Worm (Caenorhabditis elegans) whole organism, L4 larva: ENCODE results near the gene sra-6.

Source experiments
- R02D3.7 ChIP-seq: fragments of 150-350 bp; sonication (generic microtip); optimal IDR thresholded peaks from 3 replicates; lab custom pipeline; 2014; ENCODE audit warnings: missing biosample characterization, missing genetic modification characterization
- T20F7.1 ChIP-seq: fragments of 200-800 bp; sonication (Bioruptor generic); optimal IDR thresholded peaks from 2 replicates; lab custom pipeline; 2018; ENCODE audit warnings: mild to moderate bottlenecking, missing genetic modification characterization, missing compliant biosample characterization
- T26A8.4 ChIP-seq: fragments of 200-800 bp; sonication (Bioruptor generic); IDR thresholded peaks from 2 replicates; pipeline ENCODE4 v1.3.6; 2022; ENCODE audit warnings: missing genetic modification characterization, missing compliant biosample characterization
- Y48G9A.11 ChIP-seq: fragments of 200-800 bp; sonication (Bioruptor generic); IDR thresholded peaks from 2 replicates; pipeline ENCODE4 v1.3.6; 2022; ENCODE audit warnings: missing genetic modification reagents, missing genetic modification characterization, missing compliant biosample characterization
- aha-1 ChIP-seq: fragments of 150-350 bp; peaks from one replicate; lab custom pipeline; 2014; ENCODE audit warnings: missing biosample characterization, missing genetic modification characterization
- ceh-28 ChIP-seq: fragments of 150-350 bp; optimal IDR thresholded peaks from 2 replicates; lab custom pipeline; 2014; ENCODE audit warnings: missing biosample characterization, missing genetic modification reagents, missing genetic modification characterization
- ceh-44 ChIP-seq: fragments of 200-800 bp; sonication (Bioruptor generic); IDR thresholded peaks from 2 replicates; pipeline ENCODE4 v1.3.6; 2022; ENCODE audit warnings: missing genetic modification reagents, missing genetic modification characterization, missing compliant biosample characterization
- dmd-6 ChIP-seq: fragments of 200-800 bp; sonication (Bioruptor generic); IDR thresholded peaks from 2 replicates; pipeline ENCODE4 v1.3.6; 2022; ENCODE audit warnings: missing genetic modification reagents, missing genetic modification characterization, missing compliant biosample characterization
- dmd-9 ChIP-seq: fragments of 200-800 bp; sonication (Bioruptor generic); IDR thresholded peaks from 2 replicates; pipeline ENCODE4 v1.3.6; 2022; ENCODE audit warnings: missing genetic modification reagents, missing genetic modification characterization, missing compliant biosample characterization
- dpl-1 ChIP-seq: fragments of 150-350 bp; optimal IDR thresholded peaks from 2 replicates; lab custom pipeline; 2014; ENCODE audit warnings: missing biosample characterization, missing genetic modification reagents, missing genetic modification characterization
- gei-8 ChIP-seq: fragments of 200-800 bp; sonication (Bioruptor generic); optimal IDR thresholded peaks from 2 replicates; lab custom pipeline; 2018; ENCODE audit warnings: mild to moderate bottlenecking, missing genetic modification characterization, missing compliant biosample characterization
- hlh-11 ChIP-seq: fragments of 200-800 bp; sonication (Bioruptor generic); optimal IDR thresholded peaks from 2 replicates; lab custom pipeline; 2018; ENCODE audit warnings: mild to moderate bottlenecking, missing genetic modification characterization, missing compliant biosample characterization
- hlh-30 ChIP-seq: sonication (generic microtip); optimal IDR thresholded peaks from 2 replicates; lab custom pipeline; 2017; ENCODE audit warnings: antibody characterized with exemption, mild to moderate bottlenecking, missing genetic modification characterization, missing compliant biosample characterization; ENCODE audit not compliant: insufficient read depth
- lim-7 ChIP-seq: fragments of 200-800 bp; sonication (Bioruptor generic); IDR thresholded peaks from 2 replicates; pipeline ENCODE4 v1.3.6; 2022; ENCODE audit warnings: missing genetic modification characterization, missing compliant biosample characterization
- lin-1 ChIP-seq: fragments of 200-800 bp; sonication (Bioruptor generic); IDR thresholded peaks from 2 replicates; pipeline ENCODE4 v1.3.6; 2022; ENCODE audit warnings: missing genetic modification reagents, missing genetic modification characterization, missing compliant biosample characterization
- lsy-2 ChIP-seq, 2 experiments: fragments of 150-350 bp in 1 of 2; sonication (generic microtip) in 1 of 2; optimal IDR thresholded peaks; 2 replicates each; lab custom pipeline; 2014 to 2017; ENCODE audit warnings: missing biosample characterization in 2 of 2, missing genetic modification characterization in 2 of 2
- mdl-1 ChIP-seq, 2 experiments: fragments of 150-350 bp in 1 of 2; sonication (generic microtip) in 1 of 2; optimal IDR thresholded peaks; 2 replicates each; lab custom pipeline; 2014 to 2017; ENCODE audit warnings: missing biosample characterization in 2 of 2, missing genetic modification characterization in 2 of 2
- mep-1 ChIP-seq: fragments of 150-350 bp; sonication (generic microtip); optimal IDR thresholded peaks from 3 replicates; lab custom pipeline; 2014; ENCODE audit warnings: missing biosample characterization, missing genetic modification characterization
- nhr-102 ChIP-seq: sonication (generic microtip); optimal IDR thresholded peaks from 2 replicates; lab custom pipeline; 2016; ENCODE audit warnings: mild to moderate bottlenecking, missing genetic modification characterization, moderate library complexity, missing compliant biosample characterization
- nhr-11 ChIP-seq: fragments of 150-350 bp; optimal IDR thresholded peaks from 2 replicates; lab custom pipeline; 2014; ENCODE audit warnings: missing biosample characterization, missing genetic modification characterization
- nhr-111 ChIP-seq: fragments of 200-800 bp; sonication (Bioruptor generic); optimal IDR thresholded peaks from 2 replicates; lab custom pipeline; 2018; ENCODE audit warnings: mild to moderate bottlenecking, missing genetic modification characterization, missing compliant biosample characterization
- nhr-28 ChIP-seq: fragments of 150-350 bp; optimal IDR thresholded peaks from 2 replicates; lab custom pipeline; 2014; ENCODE audit warnings: missing biosample characterization, missing genetic modification characterization
- sdz-12 ChIP-seq: fragments of 200-800 bp; sonication (Bioruptor generic); optimal IDR thresholded peaks from 2 replicates; lab custom pipeline; 2018; ENCODE audit warnings: mild to moderate bottlenecking, missing genetic modification characterization, missing compliant biosample characterization
- set-16 ChIP-seq: fragments of 200-800 bp; sonication (Bioruptor generic); IDR thresholded peaks from 2 replicates; pipeline ENCODE4 v1.3.6; 2022; ENCODE audit warnings: missing genetic modification reagents, missing genetic modification characterization, missing compliant biosample characterization
- unc-62 ChIP-seq, 3 experiments: fragments of 150-350 bp in 1 of 3; sonication (generic microtip); optimal IDR thresholded peaks in 2 of 3; peaks in 1 of 3; 1 replicate in 1 of 3; 2 replicates in 2 of 3; lab custom pipeline; 2014 to 2017; ENCODE audit warnings: missing biosample characterization in 3 of 3, missing genetic modification characterization in 3 of 3, missing genetic modification reagents in 3 of 3, missing genotype in 1 of 3
- vab-7 ChIP-seq: fragments of 200-800 bp; sonication (Bioruptor generic); IDR thresholded peaks from 2 replicates; pipeline ENCODE4 v1.3.6; 2022; ENCODE audit warnings: missing genetic modification reagents, missing genetic modification characterization, missing compliant biosample characterization
- zfp-2 ChIP-seq: sonication (generic microtip); optimal IDR thresholded peaks from 2 replicates; lab custom pipeline; 2016; ENCODE audit warnings: mild to moderate bottlenecking, missing genetic modification characterization, missing compliant biosample characterization
- ztf-7 ChIP-seq: fragments of 150-350 bp; optimal IDR thresholded peaks from 2 replicates; lab custom pipeline; 2014; ENCODE audit warnings: missing biosample characterization, missing genetic modification characterization

Gene sra-6

DNA sequence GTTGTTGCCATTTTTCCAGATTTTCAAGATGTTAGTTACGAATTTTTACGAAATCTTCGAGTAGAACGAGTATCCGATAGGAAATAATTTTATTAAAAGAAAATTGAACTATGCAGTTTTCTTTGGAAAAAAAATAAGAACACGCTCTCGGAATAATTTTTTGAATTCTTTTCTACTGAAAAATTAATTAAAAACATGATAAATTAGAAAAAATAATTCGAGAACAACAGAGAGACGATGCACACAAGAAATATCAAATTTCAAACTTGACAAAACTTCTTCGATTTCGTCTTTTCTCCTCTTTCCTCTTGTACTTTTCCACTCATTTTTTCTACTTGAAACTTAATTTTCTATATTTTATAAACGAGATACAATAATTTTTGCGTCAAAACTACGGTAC lies 9.3 kb upstream of the sra-6 start, which contains the start of gene F35H8.4:
Gene F35H8.4 (minus strand): TSS at position 101 of the 400 bp plus-strand sequence.
- TF ChIP-seq set-16 = no peak
- no peak for TF ChIP-seq nhr-102
- peak in 1 of 2 experiments; percentile 2 for TF ChIP-seq lsy-2 (tag; optimal IDR thresholded peaks at IDR 0.05; lab: Kevin White, UChicago)
- TF ChIP-seq dmd-9 (GFP tag; lab: Robert Waterston, UW) = no peak
- TF ChIP-seq hlh-11 (tag; lab: Kevin White, UChicago) = no peak

DNA sequence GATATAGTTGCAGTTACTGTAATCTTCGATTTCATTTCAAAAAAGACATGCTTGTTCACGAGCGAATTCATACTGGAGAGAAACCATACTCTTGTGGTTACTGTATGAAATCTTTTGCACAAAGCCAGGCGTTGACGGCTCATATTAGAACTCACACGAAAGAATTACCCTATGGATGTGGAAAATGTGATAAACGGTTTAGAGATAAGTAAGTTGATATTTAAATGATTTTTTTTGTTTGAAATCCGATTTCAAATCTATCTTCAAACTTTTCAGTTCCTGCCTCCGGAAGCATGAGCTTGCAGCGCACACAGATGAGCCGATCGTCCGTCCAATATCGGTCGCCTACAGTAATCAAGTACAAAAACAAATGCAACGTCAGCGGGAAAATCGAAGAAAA lies 8.3 kb upstream of the sra-6 start:
- TF ChIP-seq lim-7 (GFP tag; lab: Robert Waterston, UW) (no peak), dmd-9 (GFP tag; lab: Robert Waterston, UW) (no peak), T26A8.4 (GFP tag; lab: Robert Waterston, UW) (no peak), sdz-12 (no peak), unc-62 (GFP tag; optimal IDR thresholded peaks at IDR 0.05 in 1 of 2; lab: Kevin White, UChicago) (peak in 1 of 2 experiments; percentile 58), unc-62 (tag; optimal IDR thresholded peaks at IDR 0.05; lab: Kevin White, UChicago) (no peak), ceh-44 (GFP tag; lab: Robert Waterston, UW) (no peak), aha-1 (peak; percentile 66), T20F7.1 (GFP tag; lab: Kevin White, UChicago) (no peak)

DNA sequence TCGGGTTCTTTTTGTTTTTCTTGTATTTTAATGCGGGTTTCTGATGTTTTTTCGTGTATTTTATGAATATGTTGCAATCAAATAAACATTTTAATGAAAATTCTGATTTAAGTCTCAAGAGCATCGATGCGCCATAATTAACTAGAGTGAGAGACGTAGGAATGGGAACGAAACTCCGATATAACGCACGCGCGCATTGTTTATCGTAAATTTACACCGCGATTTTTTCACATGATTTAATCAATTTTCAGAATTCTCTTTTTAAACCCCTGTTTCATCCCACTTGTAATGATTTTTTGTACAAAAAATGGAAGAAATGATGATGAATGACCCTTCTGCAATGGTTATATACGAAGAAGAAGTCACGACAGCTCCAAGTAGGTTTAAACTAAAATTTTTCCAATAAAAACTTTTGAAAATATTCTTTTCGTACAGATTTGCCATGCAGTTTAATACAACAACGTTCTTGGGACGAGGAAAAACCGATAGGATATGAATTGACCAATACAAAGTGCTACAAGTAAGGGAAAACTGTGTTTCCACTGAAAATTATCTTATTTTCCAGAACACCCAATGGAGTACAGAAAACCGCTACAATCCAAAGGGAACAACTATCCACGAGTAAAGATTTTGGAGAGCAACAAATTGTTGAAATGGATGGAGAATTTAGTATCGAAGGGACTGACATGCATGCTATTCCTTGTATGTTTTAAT lies 7.0 kb upstream of the sra-6 start, which contains the start of gene zfp-2:
Gene zfp-2 (plus strand): TSS at position 214 of the 714 bp plus-strand sequence.
- TF ChIP-seq dmd-6 (GFP tag; lab: Robert Waterston, UW) (no peak), ztf-7 (tag; lab: Kevin White, UChicago) (no peak), T20F7.1 (GFP tag; lab: Kevin White, UChicago) (peak; percentile 92), unc-62 (GFP tag; optimal IDR thresholded peaks at IDR 0.05 in 1 of 2; lab: Kevin White, UChicago) (peak in 1 of 2 experiments; percentile 65), unc-62 (tag; optimal IDR thresholded peaks at IDR 0.05; lab: Kevin White, UChicago) (no peak), dpl-1 (GFP tag; lab: Kevin White, UChicago) (peak; percentile 2), R02D3.7 (peak; percentile 62), Y48G9A.11 (GFP tag; lab: Robert Waterston, UW) (peak; percentile 86), hlh-30 (tag; lab: Kevin White, UChicago) (peak; percentile 66), aha-1 (peak; percentile 52)

DNA sequence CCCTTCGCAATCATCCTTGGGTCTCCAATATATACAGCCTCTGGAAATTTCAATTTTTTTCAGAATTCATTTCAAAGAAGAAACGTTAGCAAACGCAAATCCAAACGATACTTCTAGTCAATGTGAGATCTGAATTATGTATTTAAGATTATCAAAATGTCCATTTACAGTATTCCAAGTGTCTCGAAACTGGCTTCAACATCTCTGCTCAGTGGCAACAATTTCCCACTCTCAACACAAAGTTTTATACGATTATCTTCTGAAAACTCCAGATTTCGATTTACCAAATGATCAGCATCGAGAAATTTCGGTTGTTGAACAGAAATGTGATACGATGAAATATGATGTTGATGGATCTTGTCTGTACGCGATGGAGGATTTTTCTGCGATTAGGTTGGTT lies 6.0 kb upstream of the sra-6 start:
- TF ChIP-seq unc-62 (GFP tag; optimal IDR thresholded peaks at IDR 0.05 in 1 of 2; lab: Kevin White, UChicago) = peak in 1 of 2 experiments; percentile 69
- TF ChIP-seq unc-62 (tag; optimal IDR thresholded peaks at IDR 0.05; lab: Kevin White, UChicago) = no peak
- no peak for TF ChIP-seq lin-1
- TF ChIP-seq vab-7 (GFP tag; lab: Robert Waterston, UW) = no peak
- TF ChIP-seq ceh-28 (tag; lab: Kevin White, UChicago) = no peak
- peak; percentile 91 for TF ChIP-seq aha-1
- TF ChIP-seq nhr-111 = no peak
- TF ChIP-seq dmd-6 (GFP tag; lab: Robert Waterston, UW) = no peak
- TF ChIP-seq, all 104 proteins: peak for 2

DNA sequence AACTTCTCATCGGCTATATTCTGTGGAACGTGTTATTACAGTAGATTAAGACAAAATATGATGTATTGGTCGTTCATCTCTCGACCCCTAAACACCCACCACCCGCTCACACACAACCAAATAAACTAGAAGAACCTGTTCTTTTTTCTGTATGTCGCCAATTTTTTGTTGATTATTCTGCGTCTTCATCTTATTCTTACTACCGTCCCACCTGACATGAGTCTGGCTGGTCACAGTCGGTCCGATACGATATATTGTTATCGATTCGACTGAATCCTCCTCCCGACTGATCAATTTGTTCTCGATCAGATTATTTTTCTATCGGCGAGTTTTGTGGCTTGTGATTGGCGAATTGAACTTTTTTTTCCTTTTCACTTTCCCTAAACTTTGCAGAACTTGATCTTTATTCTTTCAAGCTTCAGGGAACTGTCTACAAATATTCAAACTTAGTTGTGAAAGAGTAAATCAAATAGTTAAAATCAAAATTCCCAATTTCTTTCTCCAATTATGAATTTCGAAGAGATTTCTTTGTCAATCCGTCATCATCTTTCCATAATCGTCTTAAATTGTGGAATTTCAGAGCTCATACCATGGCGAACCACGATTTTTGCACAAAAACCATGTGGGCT lies 4.4 kb upstream of the sra-6 start, which contains the start of gene F35H8.2:
Gene F35H8.2 (plus strand): TSS at position 579 of the 629 bp plus-strand sequence.
- TF ChIP-seq nhr-11 (tag; lab: Kevin White, UChicago) = no peak
- no peak for TF ChIP-seq lim-7 (GFP tag; lab: Robert Waterston, UW)
- TF ChIP-seq mdl-1 (tag; optimal IDR thresholded peaks at IDR 0.05; lab: Kevin White, UChicago) = peak in 1 of 2 experiments; percentile 40
- TF ChIP-seq nhr-28 (tag; lab: Kevin White, UChicago) = peak; percentile 55
- no peak for TF ChIP-seq T26A8.4 (GFP tag; lab: Robert Waterston, UW)
- TF ChIP-seq zfp-2 = no peak
- no peak for TF ChIP-seq mep-1 (tag; lab: Kevin White, UChicago)
- TF ChIP-seq gei-8 (GFP tag; lab: Kevin White, UChicago) = no peak
- peak; percentile 67 for TF ChIP-seq hlh-30 (tag; lab: Kevin White, UChicago)
- peak; percentile 35 for TF ChIP-seq aha-1
- TF ChIP-seq, all 104 proteins: peak for 4
